Worm (Caenorhabditis elegans): ENCODE measurements around the gene col-149.

DNA sequence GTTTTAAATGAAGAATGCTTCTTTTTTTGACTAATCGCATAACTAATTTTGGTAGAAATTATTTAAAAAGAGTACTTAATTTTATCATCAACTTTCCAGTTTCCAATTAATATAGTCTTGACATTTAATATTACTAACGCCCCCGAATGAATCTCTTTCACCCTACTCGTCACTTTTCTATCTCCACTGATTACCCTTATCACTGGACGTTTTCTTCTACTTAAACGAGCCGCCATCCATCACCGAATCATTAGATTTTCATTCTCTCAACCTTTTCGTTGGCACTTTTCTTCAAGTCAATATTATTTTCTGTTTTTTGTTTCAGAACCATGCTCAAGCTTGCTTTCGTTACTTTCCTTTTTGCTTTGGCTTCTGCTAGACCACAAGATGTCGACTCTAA is 15.1 kb downstream of the col-149 start, which contains the start of gene lys-1:
- TF ChIP-seq ama-1 (optimal IDR thresholded peaks at IDR 0.05) (no peak), hmg-4 (GFP tag; optimal IDR thresholded peaks at IDR 0.05) (no peak), ceh-13 (GFP tag; optimal IDR thresholded peaks at IDR 0.05) (no peak), ceh-36 (tag; optimal IDR thresholded peaks at IDR 0.05) (no peak), pes-1 (GFP tag; IDR thresholded peaks at IDR 0.05) (no peak), tra-4 (tag; optimal IDR thresholded peaks at IDR 0.05) (no peak), flt-1 (GFP tag; IDR thresholded peaks at IDR 0.05) (no peak), scrt-1 (GFP tag; IDR thresholded peaks at IDR 0.05) (no peak), tbx-37 (GFP tag; conservative IDR thresholded peaks at IDR 0.05) (no peak), ets-7 (tag; optimal IDR thresholded peaks at IDR 0.05) (no peak), B0310.2 (tag; optimal IDR thresholded peaks at IDR 0.05) (no peak)
